Fruit fly (Drosophila melanogaster) whole organism, embryonic: Measurements from ENCODE around the gene Sik2.
A peak's percentile ranks its signal among the peaks of the same experiment; 100 is the strongest.

Experiments used
- Awh ChIP-seq: fragments of 200-800 bp; sonication (Bioruptor generic); IDR thresholded peaks from 2 replicates; pipeline ENCODE4, ENCODE4 v1.3.6; 2022; ENCODE audit warnings: missing biosample characterization, missing genetic modification characterization
- CG11093 ChIP-seq: fragments of 200-800 bp; sonication (Bioruptor generic); IDR thresholded peaks from 3 replicates; pipeline ENCODE4 v1.3.6; 2022; ENCODE audit warnings: missing biosample characterization, missing genetic modification characterization
- CG12071 ChIP-seq: fragments of 200-800 bp; sonication (Bioruptor generic); optimal IDR thresholded peaks from 3 replicates; lab custom pipeline; 2018; ENCODE audit warnings: missing biosample characterization, mild to moderate bottlenecking, missing genetic modification characterization
- CG13287 ChIP-seq: fragments of 200-800 bp; sonication (Bioruptor generic); IDR thresholded peaks from 2 replicates; pipeline ENCODE4 v1.3.6; 2022; ENCODE audit warnings: missing biosample characterization, missing genetic modification characterization; ENCODE audit not compliant: partially characterized antibody
- CG13894 ChIP-seq: fragments of 200-800 bp; sonication (Bioruptor generic); optimal IDR thresholded peaks from 3 replicates; lab custom pipeline; 2018; ENCODE audit warnings: missing biosample characterization, mild to moderate bottlenecking, missing genetic modification characterization, moderate library complexity
- CG14860 ChIP-seq: fragments of 200-800 bp; sonication (Bioruptor generic); IDR thresholded peaks from 3 replicates; pipeline ENCODE4 v1.3.6; 2022; ENCODE audit warnings: missing biosample characterization, missing genetic modification characterization; ENCODE audit not compliant: partially characterized antibody
- CG15514 ChIP-seq: fragments of 200-800 bp; sonication (Bioruptor generic); optimal IDR thresholded peaks from 3 replicates; lab custom pipeline; 2017; ENCODE audit warnings: missing biosample characterization, missing genetic modification characterization, mild to moderate bottlenecking, moderate library complexity, missing genetic modification reagents
- CG16813 ChIP-seq: fragments of 200-800 bp; sonication (Bioruptor generic); IDR thresholded peaks from 3 replicates; pipeline ENCODE4 v1.3.6; 2022; ENCODE audit warnings: missing biosample characterization, missing genetic modification characterization; ENCODE audit not compliant: partially characterized antibody
- CG17186 ChIP-seq: fragments of 200-800 bp; sonication (Bioruptor generic); optimal IDR thresholded peaks from 3 replicates; lab custom pipeline; 2017; ENCODE audit warnings: missing biosample characterization, missing genetic modification reagents, missing genetic modification characterization
- CG17361 ChIP-seq: fragments of 200-800 bp; sonication (Bioruptor generic); IDR thresholded peaks from 3 replicates; pipeline ENCODE4 v1.3.6; 2022; ENCODE audit warnings: missing biosample characterization, missing genetic modification characterization
- CG18262 ChIP-seq: fragments of 200-800 bp; optimal IDR thresholded peaks from 3 replicates; lab custom pipeline; 2019; ENCODE audit warnings: missing biosample characterization, mild to moderate bottlenecking, missing genetic modification characterization, moderate library complexity
- CG1832 ChIP-seq: fragments of 200-800 bp; sonication (Bioruptor generic); optimal IDR thresholded peaks from 2 replicates; lab custom pipeline; 2017; ENCODE audit warnings: missing biosample characterization, mild to moderate bottlenecking, missing genetic modification characterization, inconsistent platforms
- CG18476 ChIP-seq: fragments of 200-800 bp; sonication (Bioruptor generic); optimal IDR thresholded peaks from 2 replicates; lab custom pipeline; 2016; ENCODE audit warnings: missing biosample characterization, mild to moderate bottlenecking, missing genetic modification characterization
- CG2678 ChIP-seq: fragments of 200-800 bp; sonication (Bioruptor generic); optimal IDR thresholded peaks from 3 replicates; lab custom pipeline; 2019; ENCODE audit warnings: missing biosample characterization, mild to moderate bottlenecking, missing genetic modification characterization, moderate library complexity
- CG2712 ChIP-seq: fragments of 200-800 bp; optimal IDR thresholded peaks from 3 replicates; lab custom pipeline; 2019; ENCODE audit warnings: missing biosample characterization, mild to moderate bottlenecking, missing genetic modification characterization, moderate library complexity
- CG30403 ChIP-seq: fragments of 200-800 bp; sonication (Bioruptor generic); optimal IDR thresholded peaks from 3 replicates; lab custom pipeline; 2016; ENCODE audit warnings: missing biosample characterization, missing genetic modification characterization
- CG30431 ChIP-seq: fragments of 200-800 bp; sonication (Bioruptor generic); optimal IDR thresholded peaks from 2 replicates; lab custom pipeline; 2017; ENCODE audit warnings: missing biosample characterization, missing genetic modification characterization
- CG31441 ChIP-seq: fragments of 200-800 bp; sonication (Bioruptor generic); IDR thresholded peaks from 2 replicates; pipeline ENCODE4 v1.3.6; 2022; ENCODE audit warnings: missing biosample characterization, missing genetic modification characterization
- CG32772 ChIP-seq: fragments of 200-800 bp; sonication (Bioruptor generic); IDR thresholded peaks from 2 replicates; pipeline ENCODE4 v1.3.6; 2022; ENCODE audit warnings: missing biosample characterization, missing genetic modification characterization
- CG3281 ChIP-seq: fragments of 200-800 bp; sonication (Bioruptor generic); optimal IDR thresholded peaks from 3 replicates; lab custom pipeline; 2017; ENCODE audit warnings: missing biosample characterization, mild to moderate bottlenecking, missing genetic modification characterization
- CG43689 ChIP-seq: fragments of 200-800 bp; sonication (Bioruptor generic); IDR thresholded peaks from 2 replicates; pipeline ENCODE4 v1.3.6; 2022; ENCODE audit warnings: missing biosample characterization, missing genetic modification characterization
- CG7357 ChIP-seq: fragments of 200-800 bp; sonication (Bioruptor generic); IDR thresholded peaks from 3 replicates; pipeline ENCODE4 v1.3.6; 2022; ENCODE audit warnings: missing biosample characterization, missing genetic modification characterization
- CG7372 ChIP-seq: fragments of 200-800 bp; sonication (Bioruptor generic); IDR thresholded peaks from 2 replicates; pipeline ENCODE4 v1.3.6; 2022; ENCODE audit warnings: missing biosample characterization, missing genetic modification characterization
- CG7839 ChIP-seq: fragments of 200-800 bp; sonication (Bioruptor generic); optimal IDR thresholded peaks from 3 replicates; lab custom pipeline; 2018; ENCODE audit warnings: missing biosample characterization, mild to moderate bottlenecking, missing genetic modification characterization, moderate library complexity
- CG7928 ChIP-seq: fragments of 200-800 bp; sonication (Bioruptor generic); optimal IDR thresholded peaks from 2 replicates; lab custom pipeline; 2017; ENCODE audit warnings: missing biosample characterization, mild to moderate bottlenecking, missing genetic modification characterization
- CG8924 ChIP-seq: fragments of 200-800 bp; optimal IDR thresholded peaks from 3 replicates; lab custom pipeline; 2019; ENCODE audit warnings: missing biosample characterization, mild to moderate bottlenecking, missing genetic modification characterization, moderate library complexity
- CG9727 ChIP-seq: fragments of 200-800 bp; sonication (Bioruptor generic); optimal IDR thresholded peaks from 3 replicates; lab custom pipeline; 2017; ENCODE audit warnings: missing biosample characterization, mild to moderate bottlenecking, missing genetic modification characterization
- E2f2 ChIP-seq: fragments of 200-800 bp; sonication (Bioruptor generic); IDR thresholded peaks from 2 replicates; pipeline ENCODE4 v1.3.6; 2022; ENCODE audit warnings: missing biosample characterization, missing genetic modification characterization
- Ets65A ChIP-seq: fragments of 200-800 bp; sonication (Bioruptor generic); peaks from one replicate; lab custom pipeline; 2016; ENCODE audit warnings: missing biosample characterization, missing genetic modification characterization
- Kr ChIP-seq: fragments of 200-800 bp; sonication (Bioruptor generic); optimal IDR thresholded peaks from 2 replicates; lab custom pipeline; 2017; ENCODE audit warnings: missing biosample characterization, mild to moderate bottlenecking, missing genetic modification characterization
- Optix ChIP-seq: fragments of 200-800 bp; sonication (Bioruptor generic); IDR thresholded peaks from 3 replicates; pipeline ENCODE4 v1.3.6; 2022; ENCODE audit warnings: missing biosample characterization, missing genetic modification characterization
- Ptx1 ChIP-seq: fragments of 200-800 bp; sonication (Bioruptor generic); IDR thresholded peaks from 2 replicates; pipeline ENCODE4 v1.3.6; 2022; ENCODE audit warnings: missing biosample characterization, missing genetic modification characterization
- Ssrp ChIP-seq: fragments of 200-800 bp; sonication (Bioruptor generic); optimal IDR thresholded peaks from 2 replicates; lab custom pipeline; 2018; ENCODE audit warnings: missing biosample characterization, mild to moderate bottlenecking, missing genetic modification characterization, moderate library complexity
- Trl ChIP-seq, 3 experiments: fragments of >200 bp in 2 of 3; fragments of 200-800 bp in 1 of 3; sonication (Bioruptor generic) in 1 of 3; optimal IDR thresholded peaks; 2 replicates in 1 of 3; 3 replicates in 2 of 3; lab custom pipeline; 2016 to 2017; ENCODE audit warnings: missing biosample characterization in 1 of 3, missing genetic modification characterization in 1 of 3
- YL-1 ChIP-seq: fragments of 200-800 bp; sonication (Bioruptor generic); optimal IDR thresholded peaks from 3 replicates; lab custom pipeline; 2017; ENCODE audit warnings: missing biosample characterization, mild to moderate bottlenecking, missing genetic modification characterization
- ab ChIP-seq: fragments of 200-800 bp; sonication (Bioruptor generic); optimal IDR thresholded peaks from 2 replicates; lab custom pipeline; 2016; ENCODE audit warnings: missing biosample characterization, missing genetic modification characterization
- btn ChIP-seq: fragments of 200-800 bp; sonication (Bioruptor generic); optimal IDR thresholded peaks from 2 replicates; lab custom pipeline; 2016; ENCODE audit warnings: missing biosample characterization, missing genetic modification characterization
- cas ChIP-seq: fragments of 200-800 bp; sonication (Bioruptor generic); IDR thresholded peaks from 2 replicates; pipeline ENCODE4 v1.3.6; 2022; ENCODE audit warnings: missing biosample characterization, missing genetic modification characterization
- chm ChIP-seq: fragments of 200-800 bp; sonication (Bioruptor generic); IDR thresholded peaks from 2 replicates; pipeline ENCODE4 v1.3.6; 2022; ENCODE audit warnings: missing biosample characterization, missing genetic modification characterization
- chn ChIP-seq: fragments of 200-800 bp; sonication (Bioruptor generic); optimal IDR thresholded peaks from 2 replicates; lab custom pipeline; 2016; ENCODE audit warnings: missing biosample characterization, missing genetic modification characterization
- corto ChIP-seq: fragments of 200-800 bp; sonication (Bioruptor generic); optimal IDR thresholded peaks from 2 replicates; lab custom pipeline; 2016; ENCODE audit warnings: missing biosample characterization, mild to moderate bottlenecking, missing genetic modification characterization, moderate library complexity
- danr ChIP-seq: fragments of 200-800 bp; sonication (Bioruptor generic); IDR thresholded peaks from 2 replicates; pipeline ENCODE4 v1.3.6; 2022; ENCODE audit warnings: missing biosample characterization, missing genetic modification characterization
- dmrt11E ChIP-seq: fragments of 200-800 bp; sonication (Bioruptor generic); optimal IDR thresholded peaks from 3 replicates; lab custom pipeline; 2018; ENCODE audit warnings: missing biosample characterization, mild to moderate bottlenecking, missing genetic modification characterization, moderate library complexity
- dysf ChIP-seq: fragments of 200-800 bp; sonication (Bioruptor generic); IDR thresholded peaks from 3 replicates; pipeline ENCODE4 v1.3.6; 2022; ENCODE audit warnings: missing biosample characterization, missing genetic modification characterization
- ems ChIP-seq: fragments of 200-800 bp; sonication (Bioruptor generic); optimal IDR thresholded peaks from 3 replicates; lab custom pipeline; 2016; ENCODE audit warnings: missing biosample characterization, missing genetic modification characterization
- fd96Cb ChIP-seq: fragments of 200-800 bp; sonication (Bioruptor generic); optimal IDR thresholded peaks from 2 replicates; lab custom pipeline; 2018; ENCODE audit warnings: missing biosample characterization, mild to moderate bottlenecking, missing genetic modification characterization, moderate library complexity
- hb ChIP-seq: fragments of 200-800 bp; sonication (Bioruptor generic); IDR thresholded peaks from 3 replicates; pipeline ENCODE4 v1.3.6; 2022; ENCODE audit warnings: missing biosample characterization, missing genetic modification characterization; ENCODE audit not compliant: partially characterized antibody
- ind ChIP-seq: fragments of 200-800 bp; sonication (Bioruptor generic); optimal IDR thresholded peaks from 3 replicates; lab custom pipeline; 2016; ENCODE audit warnings: missing biosample characterization, missing genetic modification characterization
- nerfin-1 ChIP-seq: fragments of 200-800 bp; sonication (Bioruptor generic); optimal IDR thresholded peaks from 3 replicates; lab custom pipeline; 2019; ENCODE audit warnings: missing biosample characterization, mild to moderate bottlenecking, missing genetic modification characterization, moderate library complexity
- toy ChIP-seq: fragments of 200-800 bp; sonication (Bioruptor generic); IDR thresholded peaks from 2 replicates; pipeline ENCODE4 v1.3.6; 2022; ENCODE audit warnings: missing biosample characterization, missing genetic modification characterization
- unpg ChIP-seq: fragments of 200-800 bp; sonication (Bioruptor generic); optimal IDR thresholded peaks from 3 replicates; lab custom pipeline; 2018; ENCODE audit warnings: missing biosample characterization, mild to moderate bottlenecking, missing genetic modification characterization, moderate library complexity

Sik2 gene

DNA sequence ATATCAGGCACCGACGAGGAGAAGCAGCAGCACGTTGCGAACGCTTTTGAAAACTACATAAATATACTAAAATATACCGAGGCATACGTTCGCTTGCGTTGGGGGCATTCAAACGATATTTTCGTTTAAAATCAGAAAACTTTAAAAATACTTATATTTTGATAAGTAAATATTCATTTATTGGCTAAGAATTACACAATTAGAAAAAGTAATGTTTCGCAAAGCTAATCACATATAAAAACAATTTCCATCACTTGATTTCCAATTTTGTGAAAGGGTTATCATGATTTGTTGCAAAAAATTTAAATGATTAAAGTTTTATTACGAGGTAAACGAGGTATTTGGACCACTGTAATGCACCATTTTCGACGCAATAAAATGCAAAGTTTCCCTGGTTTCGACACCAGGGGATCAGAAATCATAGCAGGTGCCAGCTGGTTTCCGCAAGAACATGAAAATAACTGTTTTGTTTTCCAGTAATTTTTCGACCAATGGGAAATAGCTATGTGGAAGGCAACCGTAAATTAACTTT is 14.2 kb upstream of the Sik2 start, which contains the start of gene CG4045 (continued):
- TF ChIP-seq ind (GFP tag; lab: Kevin White, UChicago) (no peak), CG13894 (tag; lab: Kevin White, UChicago) (no peak), Ptx1 (GFP tag; lab: Robert Waterston, UW) (no peak), Ets65A (GFP tag; lab: Kevin White, UChicago) (no peak), E2f2 (GFP tag; lab: Robert Waterston, UW) (peak; percentile 28; the same call in 1 of the 2 replicates), Ssrp (tag; lab: Kevin White, UChicago) (peak; percentile 21), CG31441 (GFP tag; lab: Robert Waterston, UW) (0 out of 2 replicates have a peak, but pooled peaks have one; percentile 18), CG2712 (tag; lab: Kevin White, UChicago) (peak; percentile 23), chn (GFP tag; lab: Kevin White, UChicago) (no peak), CG7839 (tag; lab: Kevin White, UChicago) (peak; percentile 39), ems (GFP tag; lab: Kevin White, UChicago) (no peak), CG18262 (tag; lab: Kevin White, UChicago) (peak; percentile 17), CG7928 (GFP tag; lab: Kevin White, UChicago) (no peak), Awh (GFP tag; lab: Robert Waterston, UW) (no peak), cas (GFP tag; lab: Robert Waterston, UW) (no peak), CG12071 (GFP tag; lab: Kevin White, UChicago) (no peak), unpg (GFP tag; lab: Kevin White, UChicago) (peak; percentile 13), dmrt11E (no peak), nerfin-1 (no peak), CG30403 (no peak), CG1832 (no peak), CG7357 (GFP tag; lab: Robert Waterston, UW) (no peak), chm (no peak), CG17186 (no peak), Optix (GFP tag; lab: Robert Waterston, UW) (no peak), Kr (GFP tag; lab: Kevin White, UChicago) (no peak), CG43689 (GFP tag; lab: Robert Waterston, UW) (no peak), CG16813 (GFP tag; lab: Robert Waterston, UW) (no peak), hb (GFP tag; lab: Robert Waterston, UW) (no peak), corto (no peak), toy (GFP tag; lab: Robert Waterston, UW) (no peak), btn (GFP tag; lab: Kevin White, UChicago) (no peak), CG7372 (GFP tag; lab: Robert Waterston, UW) (no peak), CG3281 (GFP tag; lab: Kevin White, UChicago) (no peak), CG32772 (no peak), dysf (GFP tag; lab: Robert Waterston, UW) (no peak), CG14860 (no peak), CG13287 (peak; percentile 23), fd96Cb (no peak), danr (GFP tag; lab: Robert Waterston, UW) (no peak), CG30431 (GFP tag; lab: Kevin White, UChicago) (no peak), CG18476 (GFP tag; lab: Kevin White, UChicago) (no peak), Trl (optimal IDR thresholded peaks at IDR 0.05; lab: Kevin White, UChicago) (no peak), Trl (GFP tag; optimal IDR thresholded peaks at IDR 0.05; lab: Kevin White, UChicago) (no peak), CG17361 (0 out of 3 replicates have a peak, but pooled peaks have one; percentile 21), CG9727 (GFP tag; lab: Kevin White, UChicago) (no peak), CG15514 (GFP tag; lab: Kevin White, UChicago) (peak; percentile 19), CG2678 (tag; lab: Kevin White, UChicago) (peak; percentile 39), ab (GFP tag; lab: Kevin White, UChicago) (no peak), YL-1 (peak; percentile 0), CG8924 (tag; lab: Kevin White, UChicago) (no peak), CG11093 (GFP tag; lab: Robert Waterston, UW) (no peak)
